Worm (Caenorhabditis elegans) whole organism, L3 larva: Measurements from ENCODE around the gene set-3.

Experiments
- R02D3.7 ChIP-seq: fragments of 150-350 bp; optimal IDR thresholded peaks from 2 replicates; lab custom pipeline; 2014; ENCODE audit warnings: missing biosample characterization, missing genetic modification characterization
- ZK546.5 ChIP-seq: sonication (generic microtip); optimal IDR thresholded peaks from 2 replicates; lab custom pipeline; 2017; ENCODE audit warnings: missing biosample characterization, missing genetic modification characterization
- ceh-16 ChIP-seq: sonication (generic microtip); optimal IDR thresholded peaks from 2 replicates; lab custom pipeline; 2017; ENCODE audit warnings: missing biosample characterization, missing genetic modification characterization
- ceh-82 ChIP-seq: fragments of 150-350 bp; optimal IDR thresholded peaks from 2 replicates; lab custom pipeline; 2014; ENCODE audit warnings: missing biosample characterization, missing genetic modification characterization
- elt-2 ChIP-seq: sonication (generic microtip); optimal IDR thresholded peaks from 2 replicates; lab custom pipeline; 2016; ENCODE audit warnings: missing genetic modification reagents, mild to moderate bottlenecking, missing genetic modification characterization, missing compliant biosample characterization
- fkh-10 ChIP-seq: sonication (generic microtip); optimal IDR thresholded peaks from 2 replicates; lab custom pipeline; 2017; ENCODE audit warnings: missing biosample characterization, missing genetic modification reagents, missing genetic modification characterization
- fos-1 ChIP-seq: fragments of 150-350 bp; optimal IDR thresholded peaks from 2 replicates; lab custom pipeline; 2014; ENCODE audit warnings: missing biosample characterization, missing genetic modification characterization
- nhr-43 ChIP-seq: sonication (generic microtip); optimal IDR thresholded peaks from 2 replicates; lab custom pipeline; 2016; ENCODE audit warnings: mild to moderate bottlenecking, missing genetic modification characterization, missing compliant biosample characterization; ENCODE audit not compliant: poor library complexity, severe bottlenecking
- nhr-67 ChIP-seq: fragments of 150-350 bp; optimal IDR thresholded peaks from 2 replicates; lab custom pipeline; 2014; ENCODE audit warnings: missing biosample characterization, missing genetic modification characterization
- nhr-76 ChIP-seq: fragments of 150-350 bp; sonication (generic microtip); optimal IDR thresholded peaks from 5 replicates; lab custom pipeline; 2014; ENCODE audit warnings: missing biosample characterization, missing genetic modification characterization
- snpc-4 ChIP-seq: fragments of 150-350 bp; optimal IDR thresholded peaks from 2 replicates; lab custom pipeline; 2014; ENCODE audit warnings: missing biosample characterization, missing genetic modification characterization
- unc-39 ChIP-seq: sonication (generic microtip); optimal IDR thresholded peaks from 4 replicates; lab custom pipeline; 2017; ENCODE audit warnings: missing biosample characterization, missing genetic modification characterization

ce11 chrIII:9646440-9647021 is 47.8 kb downstream of the set-3 start:
- peak; percentile 66 for TF ChIP-seq nhr-43 (tag; lab: Kevin White, UChicago)
- TF ChIP-seq unc-39 (tag; lab: Kevin White, UChicago): no peak
- TF ChIP-seq ceh-82 (tag; lab: Kevin White, UChicago): no peak
- no peak for TF ChIP-seq ceh-16 (tag; lab: Kevin White, UChicago)
- TF ChIP-seq snpc-4: no peak
- TF ChIP-seq fos-1: no peak
- no peak for TF ChIP-seq ZK546.5 (tag; lab: Kevin White, UChicago)
- no peak for TF ChIP-seq fkh-10
- TF ChIP-seq R02D3.7 (tag; lab: Kevin White, UChicago): no peak
- TF ChIP-seq elt-2: no peak
- TF ChIP-seq nhr-67 (tag; lab: Kevin White, UChicago): no peak
- TF ChIP-seq nhr-76 (tag; lab: Kevin White, UChicago): no peak
